Worm (Caenorhabditis elegans) whole organism, L4 larva: ENCODE data around the gene atf-7.

Source experiments
- D1046.2 ChIP-seq: fragments of 200-800 bp; sonication (Bioruptor generic); IDR thresholded peaks from 2 replicates; pipeline ENCODE4 v1.3.6; 2022; ENCODE audit warnings: missing genetic modification characterization, missing compliant biosample characterization
- F10B5.3 ChIP-seq: sonication (generic microtip); optimal IDR thresholded peaks from 2 replicates; lab custom pipeline; 2016; ENCODE audit warnings: mild to moderate bottlenecking, missing genetic modification characterization, missing compliant biosample characterization
- F37D6.2 ChIP-seq: sonication (generic microtip); optimal IDR thresholded peaks from 2 replicates; lab custom pipeline; 2016; ENCODE audit warnings: mild to moderate bottlenecking, missing genetic modification characterization, missing compliant biosample characterization
- F44E2.7 ChIP-seq: fragments of 200-800 bp; sonication (Bioruptor generic); IDR thresholded peaks from 2 replicates; pipeline ENCODE4 v2.1.2; 2022; ENCODE audit warnings: missing genetic modification characterization, missing compliant biosample characterization
- R02D3.7 ChIP-seq: fragments of 150-350 bp; sonication (generic microtip); optimal IDR thresholded peaks from 3 replicates; lab custom pipeline; 2014; ENCODE audit warnings: missing biosample characterization, missing genetic modification characterization
- T20F7.1 ChIP-seq: fragments of 200-800 bp; sonication (Bioruptor generic); optimal IDR thresholded peaks from 2 replicates; lab custom pipeline; 2018; ENCODE audit warnings: mild to moderate bottlenecking, missing genetic modification characterization, missing compliant biosample characterization
- T26A8.4 ChIP-seq: fragments of 200-800 bp; sonication (Bioruptor generic); IDR thresholded peaks from 2 replicates; pipeline ENCODE4 v1.3.6; 2022; ENCODE audit warnings: missing genetic modification characterization, missing compliant biosample characterization
- Y105C5A.15 ChIP-seq: fragments of 200-800 bp; sonication (Bioruptor generic); IDR thresholded peaks from 2 replicates; pipeline ENCODE4 v1.3.6; 2022; ENCODE audit warnings: missing genetic modification characterization, missing compliant biosample characterization
- Y48G9A.11 ChIP-seq: fragments of 200-800 bp; sonication (Bioruptor generic); IDR thresholded peaks from 2 replicates; pipeline ENCODE4 v1.3.6; 2022; ENCODE audit warnings: missing genetic modification reagents, missing genetic modification characterization, missing compliant biosample characterization
- Y75B8A.6 ChIP-seq: fragments of 200-800 bp; sonication (Bioruptor generic); IDR thresholded peaks from 2 replicates; pipeline ENCODE4 v1.3.6; 2022; ENCODE audit warnings: missing genetic modification reagents, missing genetic modification characterization, missing compliant biosample characterization
- ZK337.2 ChIP-seq: fragments of 200-800 bp; sonication (Bioruptor generic); IDR thresholded peaks from 2 replicates; pipeline ENCODE4 v1.3.6; 2022; ENCODE audit warnings: missing genetic modification reagents, missing genetic modification characterization, missing compliant biosample characterization
- ZK546.5 ChIP-seq, 2 experiments: sonication (generic microtip); optimal IDR thresholded peaks; 2 replicates each; lab custom pipeline; 2017; ENCODE audit warnings: missing biosample characterization in 2 of 2, missing genetic modification characterization in 2 of 2
- aha-1 ChIP-seq: fragments of 150-350 bp; peaks from one replicate; lab custom pipeline; 2014; ENCODE audit warnings: missing biosample characterization, missing genetic modification characterization
- aly-2 ChIP-seq: sonication (generic microtip); optimal IDR thresholded peaks from 2 replicates; lab custom pipeline; 2018; ENCODE audit warnings: missing biosample characterization, missing genetic modification characterization
- attf-4 ChIP-seq: sonication (generic microtip); optimal IDR thresholded peaks from 3 replicates; lab custom pipeline; 2017; ENCODE audit warnings: missing biosample characterization, missing genetic modification characterization
- ceh-20 ChIP-seq: fragments of 200-800 bp; sonication (Bioruptor generic); IDR thresholded peaks from 2 replicates; pipeline ENCODE4 v1.3.6; 2022; ENCODE audit warnings: missing genetic modification reagents, missing genetic modification characterization, missing compliant biosample characterization
- ceh-28 ChIP-seq: fragments of 150-350 bp; optimal IDR thresholded peaks from 2 replicates; lab custom pipeline; 2014; ENCODE audit warnings: missing biosample characterization, missing genetic modification reagents, missing genetic modification characterization
- ceh-62 ChIP-seq: sonication (generic microtip); optimal IDR thresholded peaks from 2 replicates; lab custom pipeline; 2017; ENCODE audit warnings: missing biosample characterization, missing genetic modification characterization
- ceh-82 ChIP-seq: sonication (generic microtip); optimal IDR thresholded peaks from 2 replicates; lab custom pipeline; 2017; ENCODE audit warnings: missing biosample characterization, missing genetic modification characterization
- ces-1 ChIP-seq: fragments of 150-350 bp; sonication (generic microtip); optimal IDR thresholded peaks from 4 replicates; lab custom pipeline; 2014; ENCODE audit warnings: missing biosample characterization, missing genetic modification reagents, missing genetic modification characterization
- daf-16 ChIP-seq, 3 experiments: sonication (generic microtip); optimal IDR thresholded peaks; 2 replicates each; lab custom pipeline; 2016 to 2017; ENCODE audit warnings: missing genetic modification characterization in 3 of 3, missing genetic modification reagents in 3 of 3, mild to moderate bottlenecking in 2 of 3, missing compliant biosample characterization in 2 of 3, missing biosample characterization in 1 of 3, moderate library complexity in 1 of 3
- dpl-1 ChIP-seq: fragments of 150-350 bp; optimal IDR thresholded peaks from 2 replicates; lab custom pipeline; 2014; ENCODE audit warnings: missing biosample characterization, missing genetic modification reagents, missing genetic modification characterization
- fkh-10 ChIP-seq: fragments of 150-350 bp; optimal IDR thresholded peaks from 2 replicates; lab custom pipeline; 2014; ENCODE audit warnings: missing biosample characterization, missing genetic modification reagents, missing genetic modification characterization
- fos-1 ChIP-seq: fragments of 150-350 bp; optimal IDR thresholded peaks from 2 replicates; lab custom pipeline; 2014; ENCODE audit warnings: missing biosample characterization, missing genetic modification characterization
- hif-1 ChIP-seq, 2 experiments: sonication (generic microtip); optimal IDR thresholded peaks; 2 replicates each; lab custom pipeline; 2016 to 2017; ENCODE audit warnings: missing compliant biosample characterization in 2 of 2, missing genetic modification characterization in 2 of 2, missing genetic modification reagents in 2 of 2, missing genotype in 2 of 2, mild to moderate bottlenecking in 1 of 2
- hlh-11 ChIP-seq: fragments of 200-800 bp; sonication (Bioruptor generic); optimal IDR thresholded peaks from 2 replicates; lab custom pipeline; 2018; ENCODE audit warnings: mild to moderate bottlenecking, missing genetic modification characterization, missing compliant biosample characterization
- lin-1 ChIP-seq: fragments of 200-800 bp; sonication (Bioruptor generic); IDR thresholded peaks from 2 replicates; pipeline ENCODE4 v1.3.6; 2022; ENCODE audit warnings: missing genetic modification reagents, missing genetic modification characterization, missing compliant biosample characterization
- lin-13 ChIP-seq: fragments of 150-350 bp; optimal IDR thresholded peaks from 2 replicates; lab custom pipeline; 2014; ENCODE audit warnings: missing biosample characterization, missing genetic modification reagents, missing genetic modification characterization
- lin-38 ChIP-seq: fragments of 200-800 bp; sonication (Bioruptor generic); IDR thresholded peaks from 2 replicates; pipeline ENCODE4 v1.3.6; 2022; ENCODE audit warnings: missing genetic modification reagents, missing genetic modification characterization, missing compliant biosample characterization
- mdl-1 ChIP-seq, 2 experiments: fragments of 150-350 bp in 1 of 2; sonication (generic microtip) in 1 of 2; optimal IDR thresholded peaks; 2 replicates each; lab custom pipeline; 2014 to 2017; ENCODE audit warnings: missing biosample characterization in 2 of 2, missing genetic modification characterization in 2 of 2
- mep-1 ChIP-seq: fragments of 150-350 bp; sonication (generic microtip); optimal IDR thresholded peaks from 3 replicates; lab custom pipeline; 2014; ENCODE audit warnings: missing biosample characterization, missing genetic modification characterization
- mxl-3 ChIP-seq: fragments of 200-800 bp; sonication (Bioruptor generic); optimal IDR thresholded peaks from 2 replicates; lab custom pipeline; 2018; ENCODE audit warnings: mild to moderate bottlenecking, missing genetic modification characterization, missing compliant biosample characterization
- nhr-102 ChIP-seq: sonication (generic microtip); optimal IDR thresholded peaks from 2 replicates; lab custom pipeline; 2016; ENCODE audit warnings: mild to moderate bottlenecking, missing genetic modification characterization, moderate library complexity, missing compliant biosample characterization
- nhr-237 ChIP-seq: sonication (generic microtip); optimal IDR thresholded peaks from 2 replicates; lab custom pipeline; 2017; ENCODE audit warnings: missing biosample characterization, missing genetic modification characterization
- nhr-25 ChIP-seq: sonication (generic microtip); optimal IDR thresholded peaks from 2 replicates; lab custom pipeline; 2017; ENCODE audit warnings: missing genetic modification characterization, mild to moderate bottlenecking, missing compliant biosample characterization, antibody characterized with exemption, moderate library complexity, borderline replicate concordance; ENCODE audit not compliant: insufficient read depth
- nhr-28 ChIP-seq: fragments of 150-350 bp; optimal IDR thresholded peaks from 2 replicates; lab custom pipeline; 2014; ENCODE audit warnings: missing biosample characterization, missing genetic modification characterization
- nhr-48 ChIP-seq: sonication (generic microtip); optimal IDR thresholded peaks from 2 replicates; lab custom pipeline; 2016; ENCODE audit warnings: mild to moderate bottlenecking, missing genetic modification characterization, missing compliant biosample characterization
- nhr-77 ChIP-seq: fragments of 150-350 bp; optimal IDR thresholded peaks from 2 replicates; lab custom pipeline; 2014; ENCODE audit warnings: missing biosample characterization, missing genetic modification characterization
- pha-4 ChIP-seq, 2 experiments: fragments of 150-350 bp in 1 of 2; fragments of 200-800 bp in 1 of 2; sonication (Bioruptor generic) in 1 of 2; IDR thresholded peaks in 1 of 2; optimal IDR thresholded peaks in 1 of 2; 2 replicates each; pipeline versions ENCODE4 v1.3.6 to Lab custom; 2014 to 2022; ENCODE audit warnings: missing genetic modification characterization in 2 of 2, missing genetic modification reagents in 2 of 2, missing biosample characterization in 1 of 2, missing compliant biosample characterization in 1 of 2
- php-3 ChIP-seq: fragments of 200-800 bp; sonication (Bioruptor generic); IDR thresholded peaks from 2 replicates; pipeline ENCODE4 v1.3.6; 2022; ENCODE audit warnings: missing genetic modification reagents, missing genetic modification characterization, missing compliant biosample characterization
- pqm-1 ChIP-seq: sonication (generic microtip); optimal IDR thresholded peaks from 2 replicates; lab custom pipeline; 2017; ENCODE audit warnings: missing biosample characterization, missing genetic modification characterization
- rbr-2 ChIP-seq: sonication (generic microtip); optimal IDR thresholded peaks from 2 replicates; lab custom pipeline; 2016; ENCODE audit warnings: missing genotype, missing genetic modification characterization, missing compliant biosample characterization
- snpc-4 ChIP-seq: fragments of 150-350 bp; optimal IDR thresholded peaks from 2 replicates; lab custom pipeline; 2014; ENCODE audit warnings: missing biosample characterization, missing genetic modification characterization
- tra-1 ChIP-seq: fragments of 200-800 bp; sonication (Bioruptor generic); IDR thresholded peaks from 2 replicates; pipeline ENCODE4 v1.3.6; 2022; ENCODE audit warnings: missing genetic modification reagents, missing genetic modification characterization, missing compliant biosample characterization
- unc-39 ChIP-seq: sonication (generic microtip); optimal IDR thresholded peaks from 2 replicates; lab custom pipeline; 2017; ENCODE audit warnings: missing biosample characterization, missing genetic modification characterization
- unc-62 ChIP-seq, 3 experiments: fragments of 150-350 bp in 1 of 3; sonication (generic microtip); optimal IDR thresholded peaks in 2 of 3; peaks in 1 of 3; 1 replicate in 1 of 3; 2 replicates in 2 of 3; lab custom pipeline; 2014 to 2017; ENCODE audit warnings: missing biosample characterization in 3 of 3, missing genetic modification characterization in 3 of 3, missing genetic modification reagents in 3 of 3, missing genotype in 1 of 3
- zip-2 ChIP-seq: fragments of 150-350 bp; optimal IDR thresholded peaks from 2 replicates; lab custom pipeline; 2014; ENCODE audit warnings: missing biosample characterization, missing genetic modification characterization

atf-7 gene

ce11 chrIII:4495685-4496084 lies 3.2 kb downstream of the atf-7 start:
- TF ChIP-seq T20F7.1 (GFP tag; lab: Kevin White, UChicago) (no peak), F10B5.3 (tag; lab: Kevin White, UChicago) (no peak), unc-39 (tag; lab: Kevin White, UChicago) (no peak), ZK337.2 (GFP tag; lab: Robert Waterston, UW) (no peak), R02D3.7 (no peak), lin-13 (no peak), Y75B8A.6 (GFP tag; lab: Robert Waterston, UW) (no peak), zip-2 (tag; lab: Kevin White, UChicago) (no peak), rbr-2 (tag; lab: Kevin White, UChicago) (no peak), nhr-102 (tag; lab: Kevin White, UChicago) (no peak), nhr-77 (tag; lab: Kevin White, UChicago) (no peak), Y48G9A.11 (GFP tag; lab: Robert Waterston, UW) (no peak), T26A8.4 (GFP tag; lab: Robert Waterston, UW) (no peak), daf-16 (GFP tag; optimal IDR thresholded peaks at IDR 0.05; lab: Kevin White, UChicago) (no peak), daf-16 (tag; optimal IDR thresholded peaks at IDR 0.05; lab: Kevin White, UChicago) (no peak), F44E2.7 (GFP tag; lab: Robert Waterston, UW) (no peak), fkh-10 (GFP tag; lab: Kevin White, UChicago) (no peak), php-3 (GFP tag; lab: Robert Waterston, UW) (no peak), hif-1 (tag; optimal IDR thresholded peaks at IDR 0.05; lab: Kevin White, UChicago) (no peak), lin-38 (GFP tag; lab: Robert Waterston, UW) (no peak)
- TF ChIP-seq, all 104 proteins: peak for 0

- no peak for TF ChIP-seq nhr-25 (tag; lab: Kevin White, UChicago)
- no peak for TF ChIP-seq D1046.2 (GFP tag; lab: Robert Waterston, UW)
- TF ChIP-seq ceh-20 (GFP tag; lab: Robert Waterston, UW), result no peak
- no peak for TF ChIP-seq ceh-62
- TF ChIP-seq unc-62 (GFP tag; optimal IDR thresholded peaks at IDR 0.05 in 1 of 2; lab: Kevin White, UChicago), result no peak
- TF ChIP-seq unc-62 (tag; optimal IDR thresholded peaks at IDR 0.05; lab: Kevin White, UChicago), result no peak
- TF ChIP-seq ZK337.2 (GFP tag; lab: Robert Waterston, UW), result no peak
- TF ChIP-seq snpc-4 (tag; lab: Kevin White, UChicago), result no peak
- TF ChIP-seq mdl-1 (tag; optimal IDR thresholded peaks at IDR 0.05; lab: Kevin White, UChicago), result no peak
- TF ChIP-seq pha-4 (GFP tag; IDR thresholded peaks at IDR 0.05; lab: Robert Waterston, UW), result no peak
- no peak for TF ChIP-seq pha-4 (tag; optimal IDR thresholded peaks at IDR 0.05; lab: Kevin White, UChicago)
- no peak for TF ChIP-seq ces-1 (GFP tag; lab: Kevin White, UChicago)
- no peak for TF ChIP-seq aly-2 (tag; lab: Kevin White, UChicago)
- no peak for TF ChIP-seq lin-1 (GFP tag; lab: Robert Waterston, UW)
- TF ChIP-seq attf-4 (tag; lab: Kevin White, UChicago), result no peak
- TF ChIP-seq ZK546.5 (tag; optimal IDR thresholded peaks at IDR 0.05; lab: Kevin White, UChicago), result no peak
- no peak for TF ChIP-seq ceh-28
- TF ChIP-seq fos-1 (tag; lab: Kevin White, UChicago), result no peak
- TF ChIP-seq tra-1 (GFP tag; lab: Robert Waterston, UW), result no peak
- no peak for TF ChIP-seq ceh-82 (tag; lab: Kevin White, UChicago)
- TF ChIP-seq nhr-237, result no peak
These were observed 3.6 kb downstream of the atf-7 start for ce11 chrIII:4495250-4495649.

ce11 chrIII:4494541-4495010 lies 4.3 kb downstream of the atf-7 start:
- TF ChIP-seq Y105C5A.15 (GFP tag; lab: Robert Waterston, UW), result 0 out of 2 replicates have a peak, but pooled peaks have one; percentile 39
- TF ChIP-seq nhr-77 (tag; lab: Kevin White, UChicago), result peak; percentile 59
- peak; percentile 16 for TF ChIP-seq rbr-2 (tag; lab: Kevin White, UChicago)
- no peak for TF ChIP-seq lin-13
- peak; percentile 90 for TF ChIP-seq hlh-11 (tag; lab: Kevin White, UChicago)
- peak; percentile 77 for TF ChIP-seq mxl-3
- peak; percentile 92 for TF ChIP-seq aha-1 (tag; lab: Kevin White, UChicago)
- peak; percentile 77 for TF ChIP-seq nhr-48 (tag; lab: Kevin White, UChicago)
- no peak for TF ChIP-seq daf-16 (GFP tag; optimal IDR thresholded peaks at IDR 0.05; lab: Kevin White, UChicago)
- peak; percentile 67 for TF ChIP-seq daf-16 (tag; optimal IDR thresholded peaks at IDR 0.05; lab: Kevin White, UChicago)
- peak; percentile 79 for TF ChIP-seq nhr-28 (tag; lab: Kevin White, UChicago)
- no peak for TF ChIP-seq D1046.2 (GFP tag; lab: Robert Waterston, UW)
- peak; percentile 58 for TF ChIP-seq pqm-1 (tag; lab: Kevin White, UChicago)
- peak; percentile 67 for TF ChIP-seq mep-1 (tag; lab: Kevin White, UChicago)
- TF ChIP-seq F37D6.2 (tag; lab: Kevin White, UChicago), result no peak
- peak; percentile 37 for TF ChIP-seq dpl-1 (GFP tag; lab: Kevin White, UChicago)
- no peak for TF ChIP-seq ceh-28
